Worm (Caenorhabditis elegans) whole organism, midembryonic: ENCODE measurements around the gene fbxb-60.
"Not testable (repeated sequence)": the region's sequence is repeated elsewhere in the genome, so short reads cannot be mapped to it uniquely, and the experiment has no call there.

Experiments used
- T22C8.4 ChIP-seq: fragments of 200-800 bp; sonication (Bioruptor generic); IDR thresholded peaks from 2 replicates; pipeline ENCODE4 v1.3.6; 2022; ENCODE audit warnings: missing genetic modification characterization, missing compliant biosample characterization
- cog-1 ChIP-seq: sonication (generic microtip); optimal IDR thresholded peaks from 2 replicates; lab custom pipeline; 2016; ENCODE audit warnings: missing genetic modification characterization, missing compliant biosample characterization
- flt-1 ChIP-seq: fragments of 200-800 bp; sonication (Bioruptor generic); IDR thresholded peaks from 2 replicates; pipeline ENCODE4 v1.3.6; 2022; ENCODE audit warnings: missing genetic modification characterization, missing compliant biosample characterization
- klf-2 ChIP-seq: fragments of 200-800 bp; sonication (Bioruptor generic); conservative IDR thresholded peaks from 2 replicates; pipeline ENCODE4 v1.3.6; 2022; ENCODE audit warnings: missing genetic modification reagents, missing genetic modification characterization, missing compliant biosample characterization
- med-1 ChIP-seq: sonication (generic microtip); optimal IDR thresholded peaks from 2 replicates; lab custom pipeline; 2017; ENCODE audit warnings: missing genetic modification characterization, mild to moderate bottlenecking, missing compliant biosample characterization, antibody characterized with exemption, missing genetic modification reagents; ENCODE audit not compliant: insufficient read depth
- ref-1 ChIP-seq: fragments of 200-800 bp; sonication (Bioruptor generic); conservative IDR thresholded peaks from 2 replicates; pipeline ENCODE4 v1.3.6; 2022; ENCODE audit warnings: missing genetic modification reagents, missing genetic modification characterization, missing compliant biosample characterization
- tab-1 ChIP-seq: fragments of 200-800 bp; sonication (Bioruptor generic); IDR thresholded peaks from 2 replicates; pipeline ENCODE4 v1.3.6; 2022; ENCODE audit warnings: missing genetic modification characterization, missing compliant biosample characterization
- ztf-23 ChIP-seq: fragments of 200-800 bp; sonication (Bioruptor generic); IDR thresholded peaks from 2 replicates; pipeline ENCODE4 v1.3.6; 2022; ENCODE audit warnings: missing genetic modification reagents, missing genetic modification characterization, missing compliant biosample characterization
- ztf-29 ChIP-seq: fragments of 200-800 bp; sonication (Bioruptor generic); IDR thresholded peaks from 2 replicates; pipeline ENCODE4 v1.3.6; 2022; ENCODE audit warnings: missing genetic modification reagents, missing genetic modification characterization, missing compliant biosample characterization

- not testable (repeated sequence) for TF ChIP-seq ref-1 (GFP tag; lab: Robert Waterston, UW); cog-1 (tag; lab: Kevin White, UChicago); tab-1; klf-2 (GFP tag; lab: Robert Waterston, UW); T22C8.4 (GFP tag; lab: Robert Waterston, UW); ztf-29 (GFP tag; lab: Robert Waterston, UW); med-1 (GFP tag; lab: Kevin White, UChicago); flt-1 (GFP tag; lab: Robert Waterston, UW); ztf-23 (GFP tag; lab: Robert Waterston, UW)
These were observed 33.5 kb upstream of the fbxb-60 start, which contains the start of gene F21D9.1 for ce11 chrV:19264148-19264547.
